Worm (Caenorhabditis elegans) whole organism, L1 larva: ENCODE data around the gene str-111.

ENCODE experiments used
- fkh-10 ChIP-seq: sonication (generic microtip); optimal IDR thresholded peaks from 2 replicates; lab custom pipeline; 2017; ENCODE audit warnings: missing biosample characterization, missing genetic modification reagents, missing genetic modification characterization
- hpl-2 ChIP-seq: fragments of 150-350 bp; optimal IDR thresholded peaks from 2 replicates; lab custom pipeline; 2014; ENCODE audit warnings: missing biosample characterization, missing genetic modification reagents, missing genetic modification characterization
- lin-39 ChIP-seq: fragments of 150-350 bp; optimal IDR thresholded peaks from 2 replicates; lab custom pipeline; 2014; ENCODE audit warnings: missing biosample characterization, missing genetic modification reagents, missing genetic modification characterization
- mdl-1 ChIP-seq, 2 experiments: fragments of 150-350 bp; optimal IDR thresholded peaks; 2 replicates each; lab custom pipeline; 2014 to 2017; ENCODE audit warnings: missing biosample characterization in 2 of 2, missing genetic modification characterization in 2 of 2, inconsistent platforms in 1 of 2
- unc-130 ChIP-seq: fragments of 150-350 bp; optimal IDR thresholded peaks from 2 replicates; lab custom pipeline; 2017; ENCODE audit warnings: missing biosample characterization, missing genetic modification characterization, inconsistent platforms
- ztf-4 ChIP-seq: fragments of 150-350 bp; optimal IDR thresholded peaks from 2 replicates; lab custom pipeline; 2014; ENCODE audit warnings: missing biosample characterization, missing genetic modification characterization

ce11 chrV:16132705-16133104, 36.2 kb downstream of the str-111 start, which contains the start of gene fbxa-144:
- no peak for TF ChIP-seq mdl-1 (tag; optimal IDR thresholded peaks at IDR 0.05; lab: Kevin White, UChicago)
- TF ChIP-seq ztf-4 (tag; lab: Kevin White, UChicago), result no peak
- TF ChIP-seq unc-130 (tag; lab: Kevin White, UChicago), result no peak
- no peak for TF ChIP-seq fkh-10
- no peak for TF ChIP-seq hpl-2 (GFP tag; lab: Kevin White, UChicago)
- TF ChIP-seq lin-39 (tag; lab: Kevin White, UChicago), result no peak
